Fruit fly (Drosophila melanogaster): Measurements from ENCODE around the gene CG16820.

The CG16820 gene

dm6 chr2L:13222225-13222648 is 23.8 kb upstream of the CG16820 start, which contains the start of the genes Ski6 and CG16812 (continued):
- TF ChIP-seq bowl (GFP tag; IDR thresholded peaks at IDR 0.05) (no peak), Nf-YA (GFP tag; IDR thresholded peaks at IDR 0.05) (0 out of 2 replicates have a peak, but pooled peaks have one; percentile 4), CG15269 (tag; optimal IDR thresholded peaks at IDR 0.05) (peak; percentile 83), CrebB (tag; optimal IDR thresholded peaks at IDR 0.05) (peak; percentile 66), CG10267 (tag; optimal IDR thresholded peaks at IDR 0.05) (peak; percentile 97), inv (GFP tag; IDR thresholded peaks at IDR 0.05; ENCODE audit: partially characterized antibody) (no peak), crp (GFP tag; optimal IDR thresholded peaks at IDR 0.05) (peak in 1 of 2 experiments; percentile 62), vvl (GFP tag; IDR thresholded peaks at IDR 0.05) (peak; percentile 84), hbn (GFP tag; IDR thresholded peaks at IDR 0.05; ENCODE audit: partially characterized antibody) (peak; percentile 36; the same call in 1 of the 2 replicates), psq (GFP tag; optimal IDR thresholded peaks at IDR 0.05) (peak; percentile 21), mld (GFP tag; IDR thresholded peaks at IDR 0.05; ENCODE audit: partially characterized antibody) (no peak), nmo (GFP tag; optimal IDR thresholded peaks at IDR 0.05) (peak; percentile 84), ash1 (GFP tag; optimal IDR thresholded peaks at IDR 0.05) (no peak), CG12299 (tag; optimal IDR thresholded peaks at IDR 0.05) (peak; percentile 65), Xbp1 (GFP tag; optimal IDR thresholded peaks at IDR 0.05) (peak; percentile 74), CoRest (tag; optimal IDR thresholded peaks at IDR 0.05) (peak; percentile 81), trh (GFP tag; optimal IDR thresholded peaks at IDR 0.05) (peak; percentile 36), Gug (GFP tag; IDR thresholded peaks at IDR 0.05) (no peak), fd102C (GFP tag; optimal IDR thresholded peaks at IDR 0.05) (no peak), Abd-B (GFP tag; optimal IDR thresholded peaks at IDR 0.05) (peak; percentile 50), CG14441 (GFP tag; IDR thresholded peaks at IDR 0.05) (peak; percentile 54), CG13296 (GFP tag; optimal IDR thresholded peaks at IDR 0.05) (peak; percentile 62), CG6765 (GFP tag; optimal IDR thresholded peaks at IDR 0.05) (peak; percentile 7), btn (GFP tag; optimal IDR thresholded peaks at IDR 0.05) (no peak), ro (GFP tag; IDR thresholded peaks at IDR 0.05) (no peak), Aef1 (GFP tag; IDR thresholded peaks at IDR 0.05) (peak; percentile 24; the same call in 2 of the 3 replicates), stwl (tag; optimal IDR thresholded peaks at IDR 0.05) (peak; percentile 79), pho (GFP tag; optimal IDR thresholded peaks at IDR 0.05) (peak; percentile 50), BEAF-32 (GFP tag; optimal IDR thresholded peaks at IDR 0.05) (peak; percentile 60), gcm2 (GFP tag; optimal IDR thresholded peaks at IDR 0.05) (no peak), CG11695 (GFP tag; IDR thresholded peaks at IDR 0.05) (peak; percentile 48; the same call in 1 of the 3 replicates), Bdp1 (GFP tag; optimal IDR thresholded peaks at IDR 0.05) (no peak), CG2120 (GFP tag; optimal IDR thresholded peaks at IDR 0.05) (peak; percentile 76), ranshi (GFP tag; IDR thresholded peaks at IDR 0.05) (peak; percentile 64), h (optimal IDR thresholded peaks at IDR 0.05) (no peak), CG2129 (GFP tag; IDR thresholded peaks at IDR 0.05; ENCODE audit: partially characterized antibody) (no peak), usp (GFP tag; optimal IDR thresholded peaks at IDR 0.05) (no peak)

- TF ChIP-seq CG6254 (GFP tag; optimal IDR thresholded peaks at IDR 0.05) (no peak), CG17802 (tag; optimal IDR thresholded peaks at IDR 0.05) (no peak), amos (GFP tag; IDR thresholded peaks at IDR 0.05; ENCODE audit: partially characterized antibody) (no peak), CG15011 (GFP tag; optimal IDR thresholded peaks at IDR 0.05) (no peak), Elba2 (GFP tag; optimal IDR thresholded peaks at IDR 0.05) (no peak), Stat92E (GFP tag; optimal IDR thresholded peaks at IDR 0.05) (peak in 1 of 3 experiments; percentile 91), kay (GFP tag; optimal IDR thresholded peaks at IDR 0.05) (no peak), dmrt11E (tag; optimal IDR thresholded peaks at IDR 0.05) (no peak), Dad (GFP tag; optimal IDR thresholded peaks at IDR 0.05) (no peak), bbx (GFP tag; IDR thresholded peaks at IDR 0.05; ENCODE audit: partially characterized antibody) (no peak), Dll (GFP tag; IDR thresholded peaks at IDR 0.05; ENCODE audit: partially characterized antibody) (no peak), Ptx1 (GFP tag; IDR thresholded peaks at IDR 0.05) (no peak), Xrp1 (GFP tag; IDR thresholded peaks at IDR 0.05) (no peak), bcd (GFP tag; optimal IDR thresholded peaks at IDR 0.05) (no peak)
Measured at dm6 chr2L:13225225-13225840, 20.7 kb upstream of the CG16820 start, which contains the start of gene CG15480. CG15480 (minus strand) TSS chr2L:13225275.

Measured in whole organism, embryonic.